Fruit fly (Drosophila melanogaster): ENCODE measurements around the gene CG15646.
A peak's percentile ranks its signal among the peaks of the same experiment; 100 is the strongest.

The CG15646 gene

dm6 chrX:15697581-15698208 lies 26.9 kb upstream of the CG15646 start (continued):
- TF ChIP-seq da (GFP tag; optimal IDR thresholded peaks at IDR 0.05) (no peak), CG16863 (GFP tag; optimal IDR thresholded peaks at IDR 0.05) (no peak), Lhr (GFP tag; optimal IDR thresholded peaks at IDR 0.05) (peak; percentile 43), CG4617 (GFP tag; optimal IDR thresholded peaks at IDR 0.05; ENCODE audit: borderline replicate concordance) (peak; percentile 77), HLH54F (GFP tag; optimal IDR thresholded peaks at IDR 0.05) (peak; percentile 45), sd (tag; optimal IDR thresholded peaks at IDR 0.05) (peak; percentile 74), CG8089 (GFP tag; optimal IDR thresholded peaks at IDR 0.05) (no peak), CG31365 (tag; optimal IDR thresholded peaks at IDR 0.05) (peak; percentile 70), pan (optimal IDR thresholded peaks at IDR 0.05) (no peak), pan (GFP tag; optimal IDR thresholded peaks at IDR 0.05 in 1 of 2, IDR thresholded peaks at IDR 0.05 in 1 of 2) (peak in 1 of 2 experiments; percentile 96), grn (GFP tag; optimal IDR thresholded peaks at IDR 0.05) (peak; percentile 74), nerfin-1 (tag; optimal IDR thresholded peaks at IDR 0.05) (peak; percentile 83), E2f2 (GFP tag; IDR thresholded peaks at IDR 0.05) (peak; percentile 89), ro (GFP tag; IDR thresholded peaks at IDR 0.05) (peak; percentile 77), Dref (GFP tag; IDR thresholded peaks at IDR 0.05) (peak; percentile 42), mirr (GFP tag; optimal IDR thresholded peaks at IDR 0.05) (peak; percentile 82), CG6765 (GFP tag; optimal IDR thresholded peaks at IDR 0.05) (peak; percentile 70), stc (GFP tag; IDR thresholded peaks at IDR 0.05) (peak; percentile 94), HLH3B (GFP tag; IDR thresholded peaks at IDR 0.05) (peak; percentile 94), Camta (GFP tag; optimal IDR thresholded peaks at IDR 0.05) (no peak), CG8359 (GFP tag; optimal IDR thresholded peaks at IDR 0.05; ENCODE audit: borderline replicate concordance) (peak; percentile 82), CG30020 (tag; optimal IDR thresholded peaks at IDR 0.05) (peak; percentile 36), CrebB (tag; optimal IDR thresholded peaks at IDR 0.05) (peak; percentile 78), gsb-n (tag; optimal IDR thresholded peaks at IDR 0.05) (peak; percentile 81), Hr39 (optimal IDR thresholded peaks at IDR 0.05) (no peak), gro (GFP tag; optimal IDR thresholded peaks at IDR 0.05) (peak; percentile 27), CG2199 (GFP tag; IDR thresholded peaks at IDR 0.05) (peak; percentile 65; the same call in 2 of the 3 replicates), sisA (GFP tag; IDR thresholded peaks at IDR 0.05) (peak; percentile 95), bsh (GFP tag; optimal IDR thresholded peaks at IDR 0.05) (peak; percentile 47 to 89), Optix (GFP tag; IDR thresholded peaks at IDR 0.05) (peak; percentile 87), Lim3 (GFP tag; IDR thresholded peaks at IDR 0.05) (peak; percentile 74), CG17568 (GFP tag; optimal IDR thresholded peaks at IDR 0.05) (peak; percentile 78), otp (GFP tag; IDR thresholded peaks at IDR 0.05) (peak; percentile 85), lov (optimal IDR thresholded peaks at IDR 0.05) (no peak), lov (GFP tag; IDR thresholded peaks at IDR 0.05) (peak; percentile 92), p53 (GFP tag; optimal IDR thresholded peaks at IDR 0.05) (no peak), peb (GFP tag; IDR thresholded peaks at IDR 0.05) (peak; percentile 92), zf30C (GFP tag; optimal IDR thresholded peaks at IDR 0.05) (no peak), Deaf1 (tag; optimal IDR thresholded peaks at IDR 0.05) (peak; percentile 76), ap (GFP tag; IDR thresholded peaks at IDR 0.05) (peak; percentile 93), Dp (GFP tag; optimal IDR thresholded peaks at IDR 0.05) (peak; percentile 74), NfI (GFP tag; optimal IDR thresholded peaks at IDR 0.05) (peak; percentile 90), NC2α (GFP tag; optimal IDR thresholded peaks at IDR 0.05) (no peak), Dfd (GFP tag; optimal IDR thresholded peaks at IDR 0.05) (no peak), CG1602 (GFP tag; optimal IDR thresholded peaks at IDR 0.05) (peak; percentile 87), CG14965 (GFP tag; optimal IDR thresholded peaks at IDR 0.05; ENCODE audit: borderline replicate concordance) (no peak), en (GFP tag; optimal IDR thresholded peaks at IDR 0.05) (no peak), CG13894 (tag; optimal IDR thresholded peaks at IDR 0.05) (peak; percentile 96), CG4707 (GFP tag; optimal IDR thresholded peaks at IDR 0.05) (no peak), CG6813 (GFP tag; optimal IDR thresholded peaks at IDR 0.05) (peak; percentile 87), amos (GFP tag; IDR thresholded peaks at IDR 0.05; ENCODE audit: partially characterized antibody) (peak; percentile 20; the same call in 1 of the 2 replicates)

Measured in whole organism, embryonic.